Fruit fly (Drosophila melanogaster): Measurements from ENCODE around the gene Npc2f.

The Npc2f gene

dm6 chr3R:24151924-24152809 lies 14.5 kb downstream of the Npc2f start, which contains the start of the genes p38a and CG6178 (continued):
- TF ChIP-seq ey (GFP tag; optimal IDR thresholded peaks at IDR 0.05), result peak; percentile 73
- no peak for TF ChIP-seq GATAd (GFP tag; optimal IDR thresholded peaks at IDR 0.05)
- TF ChIP-seq psq (GFP tag; optimal IDR thresholded peaks at IDR 0.05), result peak; percentile 97
- no peak for TF ChIP-seq jim (GFP tag; optimal IDR thresholded peaks at IDR 0.05)

dm6 chr3R:24161173-24161811 lies 23.6 kb downstream of the Npc2f start, which contains the start of the genes Myo95E and TBC1d7:
Myo95E (minus strand) TSS chr3R:24161498.
TBC1d7 (plus strand) TSS chr3R:24161727.
- TF ChIP-seq Hnf4 (GFP tag; optimal IDR thresholded peaks at IDR 0.05) (peak; percentile 80), HLH106 (tag; optimal IDR thresholded peaks at IDR 0.05) (peak; percentile 96), Myc (optimal IDR thresholded peaks at IDR 0.05) (no peak), CG9705 (GFP tag; optimal IDR thresholded peaks at IDR 0.05) (peak; percentile 85), N (GFP tag; optimal IDR thresholded peaks at IDR 0.05) (no peak), jim (GFP tag; optimal IDR thresholded peaks at IDR 0.05) (no peak), h (GFP tag; optimal IDR thresholded peaks at IDR 0.05) (no peak), usp (GFP tag; optimal IDR thresholded peaks at IDR 0.05) (no peak), CrebA (GFP tag; optimal IDR thresholded peaks at IDR 0.05; ENCODE audit: borderline replicate concordance) (no peak), Hr78 (GFP tag; optimal IDR thresholded peaks at IDR 0.05) (no peak), Vsx2 (GFP tag; optimal IDR thresholded peaks at IDR 0.05; ENCODE audit: partially characterized antibody) (no peak), Rel (GFP tag; optimal IDR thresholded peaks at IDR 0.05) (no peak), Rel (tag; optimal IDR thresholded peaks at IDR 0.05) (peak; percentile 71), foxo (GFP tag; optimal IDR thresholded peaks at IDR 0.05) (peak in 1 of 2 experiments; percentile 90), Dif (GFP tag; optimal IDR thresholded peaks at IDR 0.05; ENCODE audit: partially characterized antibody) (no peak), GATAd (GFP tag; optimal IDR thresholded peaks at IDR 0.05) (no peak), OdsH (GFP tag; optimal IDR thresholded peaks at IDR 0.05) (peak; percentile 83), rgr (GFP tag; optimal IDR thresholded peaks at IDR 0.05) (peak; percentile 89), pan (optimal IDR thresholded peaks at IDR 0.05) (no peak), Sp1 (GFP tag; optimal IDR thresholded peaks at IDR 0.05) (peak; percentile 90), fru (GFP tag; optimal IDR thresholded peaks at IDR 0.05) (no peak), sage (GFP tag; optimal IDR thresholded peaks at IDR 0.05) (no peak), brk (GFP tag; optimal IDR thresholded peaks at IDR 0.05) (no peak), psq (GFP tag; optimal IDR thresholded peaks at IDR 0.05) (peak; percentile 82), ey (GFP tag; optimal IDR thresholded peaks at IDR 0.05) (peak; percentile 58), Abd-B (GFP tag; optimal IDR thresholded peaks at IDR 0.05) (no peak), br (GFP tag; optimal IDR thresholded peaks at IDR 0.05) (no peak), Dfd (GFP tag; optimal IDR thresholded peaks at IDR 0.05) (no peak), woc (GFP tag; optimal IDR thresholded peaks at IDR 0.05) (peak; percentile 74), Jra (GFP tag; optimal IDR thresholded peaks at IDR 0.05) (peak; percentile 47), dl (GFP tag; optimal IDR thresholded peaks at IDR 0.05; ENCODE audit: insufficient read depth in 1 of 2, partially characterized antibody in 2 of 2) (no peak), Hr83 (GFP tag; optimal IDR thresholded peaks at IDR 0.05; ENCODE audit: poor library complexity, severe bottlenecking) (no peak), dsf (GFP tag; optimal IDR thresholded peaks at IDR 0.05; ENCODE audit: borderline replicate concordance) (peak; percentile 39), Mio (GFP tag; optimal IDR thresholded peaks at IDR 0.05) (no peak), lola (GFP tag; optimal IDR thresholded peaks at IDR 0.05) (no peak), sv (GFP tag; optimal IDR thresholded peaks at IDR 0.05) (peak; percentile 48), dmrt93B (GFP tag; optimal IDR thresholded peaks at IDR 0.05) (peak; percentile 91), tai (GFP tag; optimal IDR thresholded peaks at IDR 0.05) (no peak), CG32264 (GFP tag; optimal IDR thresholded peaks at IDR 0.05) (peak; percentile 46)
